Fruit fly (Drosophila melanogaster) whole organism, prepupa: ENCODE measurements around the gene CG46317.

ENCODE experiments used
- CG10631 ChIP-seq: fragments of 200-800 bp; sonication (Bioruptor generic); optimal IDR thresholded peaks from 2 replicates; lab custom pipeline; 2016; ENCODE audit warnings: missing biosample characterization, missing genetic modification characterization
- CG11294 ChIP-seq: fragments of 200-800 bp; sonication (Bioruptor generic); IDR thresholded peaks from 2 replicates; pipeline ENCODE4 v1.3.6; 2022; ENCODE audit warnings: missing biosample characterization, missing genetic modification characterization
- CG16779 ChIP-seq: fragments of 200-800 bp; sonication (Bioruptor generic); optimal IDR thresholded peaks from 3 replicates; lab custom pipeline; 2017; ENCODE audit warnings: missing biosample characterization, mild to moderate bottlenecking, missing genetic modification characterization
- CG3032 ChIP-seq: fragments of 200-800 bp; optimal IDR thresholded peaks from 2 replicates; lab custom pipeline; 2019; ENCODE audit warnings: missing biosample characterization, mild to moderate bottlenecking, missing genetic modification characterization, moderate library complexity
- CG31627 ChIP-seq: fragments of 200-800 bp; sonication (Bioruptor generic); optimal IDR thresholded peaks from 3 replicates; lab custom pipeline; 2016; ENCODE audit warnings: missing biosample characterization, missing genetic modification characterization
- CG32006 ChIP-seq: fragments of 200-800 bp; sonication (Bioruptor generic); optimal IDR thresholded peaks from 3 replicates; lab custom pipeline; 2017; ENCODE audit warnings: missing biosample characterization, mild to moderate bottlenecking, missing genetic modification characterization
- CG6163 ChIP-seq: fragments of 200-800 bp; sonication (Bioruptor generic); IDR thresholded peaks from 3 replicates; pipeline ENCODE4 v1.3.6; 2022; ENCODE audit warnings: missing biosample characterization, missing genetic modification characterization
- CG6276 ChIP-seq: fragments of 200-800 bp; sonication (Bioruptor generic); optimal IDR thresholded peaks from 2 replicates; lab custom pipeline; 2017; ENCODE audit warnings: missing biosample characterization, mild to moderate bottlenecking, missing genetic modification characterization
- CG6792 ChIP-seq: fragments of 200-800 bp; sonication (Bioruptor generic); optimal IDR thresholded peaks from 3 replicates; lab custom pipeline; 2016; ENCODE audit warnings: missing biosample characterization, missing genetic modification characterization
- CG6808 ChIP-seq: fragments of 200-800 bp; sonication (Bioruptor generic); optimal IDR thresholded peaks from 3 replicates; lab custom pipeline; 2017; ENCODE audit warnings: missing biosample characterization, missing genetic modification characterization, mild to moderate bottlenecking, moderate library complexity, missing genetic modification reagents
- CG7368 ChIP-seq: fragments of 200-800 bp; sonication (Bioruptor generic); optimal IDR thresholded peaks from 3 replicates; lab custom pipeline; 2016; ENCODE audit warnings: missing biosample characterization, missing genetic modification characterization
- CG8119 ChIP-seq: fragments of 200-800 bp; sonication (Bioruptor generic); IDR thresholded peaks from 3 replicates; pipeline ENCODE4 v1.3.6; 2022; ENCODE audit warnings: missing biosample characterization, missing genetic modification characterization
- CG9139 ChIP-seq: fragments of 200-800 bp; sonication (Bioruptor generic); optimal IDR thresholded peaks from 3 replicates; lab custom pipeline; 2017; ENCODE audit warnings: missing biosample characterization, mild to moderate bottlenecking, missing genetic modification characterization
- Eip78C ChIP-seq: fragments of 200-800 bp; sonication (Bioruptor generic); peaks from one replicate; lab custom pipeline; 2016; ENCODE audit warnings: missing biosample characterization, missing genetic modification characterization
- Eip93F ChIP-seq: fragments of 200-800 bp; sonication (Bioruptor generic); optimal IDR thresholded peaks from 2 replicates; lab custom pipeline; 2016; ENCODE audit warnings: missing biosample characterization, mild to moderate bottlenecking, missing genetic modification characterization
- Ets96B ChIP-seq: fragments of 200-800 bp; optimal IDR thresholded peaks from 2 replicates; lab custom pipeline; 2019; ENCODE audit warnings: missing biosample characterization, mild to moderate bottlenecking, missing genetic modification characterization, moderate library complexity
- Hr38 ChIP-seq: sonication (Bioruptor generic); optimal IDR thresholded peaks from 2 replicates; lab custom pipeline; 2016; ENCODE audit warnings: missing biosample characterization, missing genetic modification characterization
- Lpt ChIP-seq: fragments of 200-800 bp; sonication (Bioruptor generic); optimal IDR thresholded peaks from 3 replicates; lab custom pipeline; 2016; ENCODE audit warnings: missing biosample characterization, missing genetic modification characterization
- Met ChIP-seq: fragments of 200-800 bp; sonication (Bioruptor generic); optimal IDR thresholded peaks from 3 replicates; lab custom pipeline; 2016; ENCODE audit warnings: missing biosample characterization, missing genetic modification characterization
- OdsH ChIP-seq: fragments of 200-800 bp; sonication (Bioruptor generic); optimal IDR thresholded peaks from 3 replicates; lab custom pipeline; 2016; ENCODE audit warnings: missing biosample characterization, missing genetic modification characterization
- Smox ChIP-seq: fragments of 200-800 bp; sonication (Bioruptor generic); optimal IDR thresholded peaks from 3 replicates; lab custom pipeline; 2016; ENCODE audit warnings: missing biosample characterization, missing genetic modification characterization
- Sox14 ChIP-seq: fragments of 200-800 bp; sonication (Bioruptor generic); optimal IDR thresholded peaks from 3 replicates; lab custom pipeline; 2016; ENCODE audit warnings: missing biosample characterization, missing genetic modification characterization
- achi ChIP-seq: fragments of 200-800 bp; sonication (Bioruptor generic); optimal IDR thresholded peaks from 3 replicates; lab custom pipeline; 2016; ENCODE audit warnings: missing biosample characterization, missing genetic modification characterization
- acj6 ChIP-seq: fragments of 200-800 bp; sonication (Bioruptor generic); optimal IDR thresholded peaks from 3 replicates; lab custom pipeline; 2016; ENCODE audit warnings: missing biosample characterization, missing genetic modification characterization
- dac ChIP-seq: fragments of 200-800 bp; sonication (Bioruptor generic); optimal IDR thresholded peaks from 2 replicates; lab custom pipeline; 2017; ENCODE audit warnings: missing biosample characterization, mild to moderate bottlenecking, missing genetic modification characterization
- dsx ChIP-seq: fragments of 200-800 bp; optimal IDR thresholded peaks from 3 replicates; lab custom pipeline; 2019; ENCODE audit warnings: missing biosample characterization, mild to moderate bottlenecking, missing genetic modification characterization, moderate library complexity; ENCODE audit not compliant: poor library complexity, severe bottlenecking
- eg ChIP-seq: fragments of 200-800 bp; sonication (Bioruptor generic); IDR thresholded peaks from 3 replicates; pipeline ENCODE4 v1.3.6; 2022; ENCODE audit warnings: missing biosample characterization, missing genetic modification characterization
- fd59A ChIP-seq: fragments of 200-800 bp; sonication (Bioruptor generic); optimal IDR thresholded peaks from 2 replicates; lab custom pipeline; 2017; ENCODE audit warnings: missing biosample characterization, mild to moderate bottlenecking, missing genetic modification characterization, missing genetic modification reagents
- net ChIP-seq: fragments of 200-800 bp; sonication (Bioruptor generic); optimal IDR thresholded peaks from 3 replicates; lab custom pipeline; 2016; ENCODE audit warnings: missing biosample characterization, missing genetic modification characterization
- pdm3 ChIP-seq: fragments of 200-800 bp; sonication (Bioruptor generic); optimal IDR thresholded peaks from 3 replicates; lab custom pipeline; 2016; ENCODE audit warnings: missing biosample characterization, missing genetic modification characterization
- salr ChIP-seq, 2 experiments: fragments of 200-800 bp; sonication (Bioruptor generic); optimal IDR thresholded peaks; 3 replicates each; lab custom pipeline; 2016 to 2018; ENCODE audit warnings: missing biosample characterization in 2 of 2, missing genetic modification characterization in 2 of 2, mild to moderate bottlenecking in 1 of 2
- spab ChIP-seq: fragments of 200-800 bp; sonication (Bioruptor generic); optimal IDR thresholded peaks from 2 replicates; lab custom pipeline; 2017; ENCODE audit warnings: missing biosample characterization, mild to moderate bottlenecking, missing genetic modification characterization, missing genetic modification reagents
- svp ChIP-seq: fragments of 200-800 bp; sonication (Bioruptor generic); peaks from one replicate; lab custom pipeline; 2016; ENCODE audit warnings: missing biosample characterization, missing genetic modification characterization
- vri ChIP-seq: fragments of 200-800 bp; sonication (Bioruptor generic); optimal IDR thresholded peaks from 3 replicates; lab custom pipeline; 2016; ENCODE audit warnings: missing biosample characterization, mild to moderate bottlenecking, missing genetic modification characterization

CG46317 gene

dm6 chrX:14242941-14243736 is 17.9 kb upstream of the CG46317 start, which contains the start of gene CG32599 (continued):
- TF ChIP-seq CG11294 (GFP tag; lab: Robert Waterston, UW) (no peak), CG32006 (GFP tag; lab: Kevin White, UChicago) (no peak), salr (GFP tag; optimal IDR thresholded peaks at IDR 0.05; lab: Kevin White, UChicago) (no peak), pdm3 (GFP tag; lab: Kevin White, UChicago) (no peak), CG8119 (GFP tag; lab: Robert Waterston, UW) (no peak), Met (no peak), OdsH (peak; percentile 3), net (GFP tag; lab: Kevin White, UChicago) (no peak)

dm6 chrX:14247035-14247786 is 13.8 kb upstream of the CG46317 start, which contains the start of gene mud:
mud (plus strand) TSS chrX:14247732.
- no peak for TF ChIP-seq Met
- TF ChIP-seq dac = no peak
- TF ChIP-seq spab (GFP tag; lab: Kevin White, UChicago) = no peak
- TF ChIP-seq salr (GFP tag; optimal IDR thresholded peaks at IDR 0.05; lab: Kevin White, UChicago) = no peak
- TF ChIP-seq fd59A = no peak
- peak; percentile 33; the same call in 1 of the 3 replicates for TF ChIP-seq eg (GFP tag; lab: Robert Waterston, UW)
- TF ChIP-seq CG6163 (GFP tag; lab: Robert Waterston, UW) = no peak
- no peak for TF ChIP-seq OdsH
- TF ChIP-seq svp (GFP tag; lab: Kevin White, UChicago) = no peak
- TF ChIP-seq CG9139 (GFP tag; lab: Kevin White, UChicago) = no peak
- no peak for TF ChIP-seq Ets96B
- TF ChIP-seq Smox (GFP tag; lab: Kevin White, UChicago) = no peak
- TF ChIP-seq achi = no peak
- no peak for TF ChIP-seq vri (GFP tag; lab: Kevin White, UChicago)
- TF ChIP-seq CG8119 (GFP tag; lab: Robert Waterston, UW) = no peak
- TF ChIP-seq CG6792 = no peak
- TF ChIP-seq Hr38 (GFP tag; lab: Kevin White, UChicago) = no peak
- no peak for TF ChIP-seq CG16779
- TF ChIP-seq Eip78C (GFP tag; lab: Kevin White, UChicago) = no peak
- peak; percentile 11 for TF ChIP-seq CG31627 (GFP tag; lab: Kevin White, UChicago)
- TF ChIP-seq dsx (GFP tag; lab: Kevin White, UChicago) = no peak
- TF ChIP-seq CG6808 (GFP tag; lab: Kevin White, UChicago) = no peak
- no peak for TF ChIP-seq Lpt
- peak; percentile 12 for TF ChIP-seq CG10631 (GFP tag; lab: Kevin White, UChicago)
- TF ChIP-seq, all 60 proteins: peak for 3

- TF ChIP-seq acj6 (GFP tag; lab: Kevin White, UChicago) (no peak), vri (GFP tag; lab: Kevin White, UChicago) (no peak), CG7368 (no peak), Eip93F (no peak), CG3032 (tag; lab: Kevin White, UChicago) (no peak), net (GFP tag; lab: Kevin White, UChicago) (no peak), Sox14 (GFP tag; lab: Kevin White, UChicago) (no peak), dac (no peak)
Measured at dm6 chrX:14265149-14265548, 4.1 kb downstream of the CG46317 start.

- TF ChIP-seq eg (GFP tag; lab: Robert Waterston, UW) = 0 out of 3 replicates have a peak, but pooled peaks have one; percentile 26
- TF ChIP-seq CG6276 = no peak
Measured at dm6 chrX:14266075-14266474, 5.1 kb downstream of the CG46317 start, which contains the start of the genes CG13404 and na. CG13404 (minus strand) TSS chrX:14266250. na (plus strand) TSS chrX:14266367.
